Fruit fly (Drosophila melanogaster) whole organism, embryonic: ENCODE results near the gene Cow.

Experiments
- Atf-2 ChIP-seq: fragments of 200-800 bp; sonication (Bioruptor generic); optimal IDR thresholded peaks from 2 replicates; lab custom pipeline; 2016; ENCODE audit warnings: missing biosample characterization, missing genetic modification characterization
- C15 ChIP-seq: fragments of 200-800 bp; sonication (Bioruptor generic); IDR thresholded peaks from 3 replicates; pipeline ENCODE4 v1.3.6; 2022; ENCODE audit warnings: missing biosample characterization, missing genetic modification characterization
- CG12299 ChIP-seq: fragments of 200-800 bp; sonication (Bioruptor generic); optimal IDR thresholded peaks from 2 replicates; lab custom pipeline; 2018; ENCODE audit warnings: missing biosample characterization, mild to moderate bottlenecking, missing genetic modification characterization
- CG13775 ChIP-seq: fragments of 200-800 bp; sonication (Bioruptor generic); optimal IDR thresholded peaks from 3 replicates; lab custom pipeline; 2017; ENCODE audit warnings: missing biosample characterization, mild to moderate bottlenecking, missing genetic modification characterization
- CG14050 ChIP-seq: fragments of 200-800 bp; sonication (Bioruptor generic); IDR thresholded peaks from 3 replicates; pipeline ENCODE4 v1.3.6; 2022; ENCODE audit warnings: missing biosample characterization, missing genetic modification characterization
- CG14860 ChIP-seq: fragments of 200-800 bp; sonication (Bioruptor generic); IDR thresholded peaks from 3 replicates; pipeline ENCODE4 v1.3.6; 2022; ENCODE audit warnings: missing biosample characterization, missing genetic modification characterization; ENCODE audit not compliant: partially characterized antibody
- CG1602 ChIP-seq: fragments of 200-800 bp; sonication (Bioruptor generic); optimal IDR thresholded peaks from 3 replicates; lab custom pipeline; 2016; ENCODE audit warnings: missing biosample characterization, missing genetic modification characterization
- CG16863 ChIP-seq: fragments of 200-800 bp; sonication (Bioruptor generic); optimal IDR thresholded peaks from 3 replicates; lab custom pipeline; 2016; ENCODE audit warnings: missing biosample characterization, missing genetic modification characterization
- CG17912 ChIP-seq: fragments of 200-800 bp; sonication (Bioruptor generic); optimal IDR thresholded peaks from 2 replicates; lab custom pipeline; 2018; ENCODE audit warnings: missing biosample characterization, mild to moderate bottlenecking, missing genetic modification characterization
- CG18011 ChIP-seq: fragments of 200-800 bp; sonication (Bioruptor generic); optimal IDR thresholded peaks from 2 replicates; lab custom pipeline; 2017; ENCODE audit warnings: missing biosample characterization, missing genetic modification characterization, mild to moderate bottlenecking, moderate library complexity, missing genotype
- CG18262 ChIP-seq: fragments of 200-800 bp; optimal IDR thresholded peaks from 3 replicates; lab custom pipeline; 2019; ENCODE audit warnings: missing biosample characterization, mild to moderate bottlenecking, missing genetic modification characterization, moderate library complexity
- CG31388 ChIP-seq: fragments of 200-800 bp; sonication (Bioruptor generic); optimal IDR thresholded peaks from 2 replicates; lab custom pipeline; 2016; ENCODE audit warnings: missing biosample characterization, missing genetic modification characterization
- CG32767 ChIP-seq: fragments of 200-800 bp; sonication (Bioruptor generic); IDR thresholded peaks from 2 replicates; pipeline ENCODE4 v1.3.6; 2022; ENCODE audit warnings: missing biosample characterization, missing genetic modification characterization
- CG3847 ChIP-seq: fragments of 200-800 bp; sonication (Bioruptor generic); IDR thresholded peaks from 2 replicates; pipeline ENCODE4 v1.3.6; 2022; ENCODE audit warnings: missing biosample characterization, missing genetic modification characterization
- CG4282 ChIP-seq: fragments of 200-800 bp; sonication (Bioruptor generic); optimal IDR thresholded peaks from 2 replicates; lab custom pipeline; 2016; ENCODE audit warnings: missing biosample characterization, missing genetic modification characterization
- CG7271 ChIP-seq: fragments of 200-800 bp; sonication (Bioruptor generic); optimal IDR thresholded peaks from 2 replicates; lab custom pipeline; 2018; ENCODE audit warnings: missing biosample characterization, mild to moderate bottlenecking, missing genetic modification characterization, moderate library complexity
- CG9817 ChIP-seq: fragments of 200-800 bp; sonication (Bioruptor generic); optimal IDR thresholded peaks from 2 replicates; lab custom pipeline; 2018; ENCODE audit warnings: missing biosample characterization, mild to moderate bottlenecking, missing genetic modification characterization, moderate library complexity
- CG9932 ChIP-seq: fragments of 200-800 bp; sonication (Bioruptor generic); IDR thresholded peaks from 2 replicates; pipeline ENCODE4 v1.3.6; 2022; ENCODE audit warnings: missing biosample characterization, missing genetic modification characterization
- D19B ChIP-seq: fragments of 200-800 bp; sonication (Bioruptor generic); optimal IDR thresholded peaks from 2 replicates; lab custom pipeline; 2017; ENCODE audit warnings: missing biosample characterization, mild to moderate bottlenecking, missing genetic modification characterization
- E2f1 ChIP-seq: fragments of 200-800 bp; sonication (Bioruptor generic); IDR thresholded peaks from 2 replicates; pipeline ENCODE4 v1.3.6; 2022; ENCODE audit warnings: missing biosample characterization, missing genetic modification characterization
- Fer1 ChIP-seq: fragments of 200-800 bp; sonication (Bioruptor generic); optimal IDR thresholded peaks from 2 replicates; lab custom pipeline; 2017; ENCODE audit warnings: missing biosample characterization, mild to moderate bottlenecking, missing genetic modification characterization
- Hsf ChIP-seq: fragments of 200-800 bp; sonication (Bioruptor generic); optimal IDR thresholded peaks from 3 replicates; lab custom pipeline; 2016; ENCODE audit warnings: missing biosample characterization, missing genetic modification characterization
- Lpt ChIP-seq: fragments of >200 bp; optimal IDR thresholded peaks from 2 replicates; lab custom pipeline; 2018; ENCODE audit warnings: missing biosample characterization, missing genetic modification characterization
- Nf-YA ChIP-seq: fragments of 200-800 bp; sonication (Bioruptor generic); IDR thresholded peaks from 2 replicates; pipeline ENCODE4 v1.3.6; 2022; ENCODE audit warnings: missing biosample characterization, missing genetic modification characterization
- Nf-YC ChIP-seq: fragments of 200-800 bp; optimal IDR thresholded peaks from 3 replicates; lab custom pipeline; 2019; ENCODE audit warnings: missing biosample characterization, mild to moderate bottlenecking, missing genetic modification characterization, moderate library complexity
- Pdp1 ChIP-seq, 2 experiments: fragments of 200-800 bp; sonication (Bioruptor generic); optimal IDR thresholded peaks; 3 replicates each; lab custom pipeline; 2016; ENCODE audit warnings: missing biosample characterization in 2 of 2, missing genetic modification characterization in 2 of 2, mild to moderate bottlenecking in 1 of 2, moderate library complexity in 1 of 2
- Rfx ChIP-seq: fragments of 200-800 bp; sonication (Bioruptor generic); IDR thresholded peaks from 2 replicates; pipeline ENCODE4 v1.3.6; 2022; ENCODE audit warnings: missing biosample characterization, missing genetic modification characterization
- Scr ChIP-seq: fragments of 200-800 bp; sonication (Bioruptor generic); IDR thresholded peaks from 2 replicates; pipeline ENCODE4 v1.3.6; 2022; ENCODE audit warnings: missing biosample characterization, missing genetic modification characterization; ENCODE audit not compliant: partially characterized antibody
- Vsx1 ChIP-seq: fragments of 200-800 bp; sonication (Bioruptor generic); optimal IDR thresholded peaks from 2 replicates; lab custom pipeline; 2017; ENCODE audit warnings: missing biosample characterization, mild to moderate bottlenecking, missing genetic modification characterization, missing genetic modification reagents
- ash1 ChIP-seq: fragments of 200-800 bp; sonication (Bioruptor generic); optimal IDR thresholded peaks from 2 replicates; lab custom pipeline; 2018; ENCODE audit warnings: missing biosample characterization, mild to moderate bottlenecking, missing genetic modification characterization
- bowl ChIP-seq: fragments of 200-800 bp; sonication (Bioruptor generic); IDR thresholded peaks from 2 replicates; pipeline ENCODE4 v1.3.6; 2022; ENCODE audit warnings: missing biosample characterization, missing genetic modification characterization
- ci ChIP-seq: fragments of 200-800 bp; sonication (Bioruptor generic); IDR thresholded peaks from 3 replicates; pipeline ENCODE4 v1.3.6; 2022; ENCODE audit warnings: missing biosample characterization, missing genetic modification characterization
- dan ChIP-seq: fragments of 200-800 bp; sonication (Bioruptor generic); IDR thresholded peaks from 2 replicates; pipeline ENCODE4 v1.3.6; 2022; ENCODE audit warnings: missing biosample characterization, missing genetic modification characterization
- fu2 ChIP-seq: fragments of 200-800 bp; sonication (Bioruptor generic); optimal IDR thresholded peaks from 2 replicates; lab custom pipeline; 2016; ENCODE audit warnings: missing biosample characterization, missing genetic modification characterization
- gce ChIP-seq: fragments of 200-800 bp; sonication (Bioruptor generic); IDR thresholded peaks from 3 replicates; pipeline ENCODE4 v1.3.6; 2022; ENCODE audit warnings: missing biosample characterization, missing genetic modification characterization
- gt ChIP-seq: fragments of 200-800 bp; sonication (Bioruptor generic); IDR thresholded peaks from 2 replicates; pipeline ENCODE4 v1.3.6; 2022; ENCODE audit warnings: missing biosample characterization, missing genetic modification characterization
- ken ChIP-seq: fragments of 200-800 bp; sonication (Bioruptor generic); IDR thresholded peaks from 3 replicates; pipeline ENCODE4 v1.3.6; 2022; ENCODE audit warnings: missing biosample characterization, missing genetic modification characterization
- kni ChIP-seq: fragments of 200-800 bp; sonication (Bioruptor generic); optimal IDR thresholded peaks from 3 replicates; lab custom pipeline; 2017; ENCODE audit warnings: mild to moderate bottlenecking, missing biosample characterization, missing genetic modification reagents, missing genetic modification characterization
- lbe ChIP-seq: fragments of 200-800 bp; sonication (Bioruptor generic); optimal IDR thresholded peaks from 2 replicates; lab custom pipeline; 2016; ENCODE audit warnings: missing biosample characterization, mild to moderate bottlenecking, missing genetic modification characterization
- luna ChIP-seq: fragments of 200-800 bp; sonication (Bioruptor generic); optimal IDR thresholded peaks from 2 replicates; lab custom pipeline; 2016; ENCODE audit warnings: missing biosample characterization, missing genetic modification characterization
- prd ChIP-seq, 3 experiments: fragments of >200 bp in 2 of 3; fragments of 200-800 bp in 1 of 3; sonication (Bioruptor generic) in 1 of 3; optimal IDR thresholded peaks in 2 of 3; IDR thresholded peaks in 1 of 3; 2 replicates in 2 of 3; 3 replicates in 1 of 3; pipeline versions ENCODE4 v1.3.6 to Lab custom; 2017 to 2022; ENCODE audit warnings: missing biosample characterization in 1 of 3, missing genetic modification characterization in 1 of 3
- pum ChIP-seq: fragments of 200-800 bp; sonication (Bioruptor generic); optimal IDR thresholded peaks from 2 replicates; lab custom pipeline; 2016; ENCODE audit warnings: missing biosample characterization, missing genetic modification characterization
- row ChIP-seq: fragments of 200-800 bp; sonication (Bioruptor generic); IDR thresholded peaks from 3 replicates; pipeline ENCODE4 v1.3.6; 2022; ENCODE audit warnings: missing biosample characterization, missing genetic modification characterization
- run ChIP-seq: fragments of 200-800 bp; sonication (Bioruptor generic); optimal IDR thresholded peaks from 3 replicates; lab custom pipeline; 2018; ENCODE audit warnings: missing biosample characterization, mild to moderate bottlenecking, missing genetic modification characterization
- sug ChIP-seq: fragments of 200-800 bp; optimal IDR thresholded peaks from 2 replicates; lab custom pipeline; 2019; ENCODE audit warnings: missing biosample characterization, mild to moderate bottlenecking, missing genetic modification characterization, moderate library complexity
- tio ChIP-seq: fragments of 200-800 bp; sonication (Bioruptor generic); optimal IDR thresholded peaks from 2 replicates; lab custom pipeline; 2017; ENCODE audit warnings: missing biosample characterization, missing genetic modification characterization, inconsistent platforms
- toy ChIP-seq: fragments of 200-800 bp; sonication (Bioruptor generic); IDR thresholded peaks from 2 replicates; pipeline ENCODE4 v1.3.6; 2022; ENCODE audit warnings: missing biosample characterization, missing genetic modification characterization
- yki ChIP-seq: fragments of >200 bp; optimal IDR thresholded peaks from 3 replicates; lab custom pipeline; 2018

The Cow gene

dm6 chr3R:23056753-23057152, 55.8 kb downstream of the Cow start (continued):
- TF ChIP-seq Pdp1 (GFP tag; optimal IDR thresholded peaks at IDR 0.05; lab: Kevin White, UChicago): peak in 1 of 2 experiments; percentile 12
- 0 out of 2 replicates have a peak, but pooled peaks have one; percentile 19 for TF ChIP-seq Rfx (GFP tag; lab: Robert Waterston, UW)
- no peak for TF ChIP-seq Nf-YA (GFP tag; lab: Robert Waterston, UW)
- TF ChIP-seq sug: peak; percentile 55
- TF ChIP-seq CG14050: no peak
- no peak for TF ChIP-seq CG32767
- no peak for TF ChIP-seq Scr (GFP tag; lab: Robert Waterston, UW)
- TF ChIP-seq kni: no peak
- no peak for TF ChIP-seq gt
- TF ChIP-seq pum (GFP tag; lab: Kevin White, UChicago): no peak
- TF ChIP-seq CG1602 (GFP tag; lab: Kevin White, UChicago): no peak

dm6 chr3R:23056113-23056512, 56.4 kb downstream of the Cow start:
- no peak for TF ChIP-seq CG13775
- no peak for TF ChIP-seq prd (optimal IDR thresholded peaks at IDR 0.05; lab: Kevin White, UChicago)
- TF ChIP-seq prd (GFP tag; IDR thresholded peaks at IDR 0.05; lab: Robert Waterston, UW): 0 out of 3 replicates have a peak, but pooled peaks have one; percentile 4
- TF ChIP-seq tio (GFP tag; lab: Kevin White, UChicago): no peak
- TF ChIP-seq bowl (GFP tag; lab: Robert Waterston, UW): no peak
- no peak for TF ChIP-seq ash1
- TF ChIP-seq Atf-2 (GFP tag; lab: Kevin White, UChicago): no peak
- TF ChIP-seq luna (GFP tag; lab: Kevin White, UChicago): no peak
- no peak for TF ChIP-seq CG3847 (GFP tag; lab: Robert Waterston, UW)
- TF ChIP-seq, all 482 proteins: peak for 1

DNA sequence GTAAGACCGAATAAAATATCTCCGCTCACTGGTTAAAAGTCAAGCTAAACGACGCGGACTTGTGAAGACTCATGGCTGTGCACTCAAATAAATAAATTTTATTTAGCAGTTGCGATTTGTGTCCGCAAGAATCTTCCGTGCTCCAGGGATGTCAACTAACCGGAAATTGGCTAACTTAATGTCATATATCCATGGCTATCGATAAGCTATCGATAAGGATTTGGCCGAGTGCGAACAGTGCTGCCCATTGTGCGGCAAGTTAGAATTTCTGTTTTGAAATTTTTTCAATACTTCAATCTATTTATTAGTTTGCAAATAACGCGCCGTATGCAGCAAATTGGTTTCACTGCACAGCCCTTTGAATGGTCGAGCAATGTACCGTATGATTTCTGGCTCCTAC, 58.6 kb downstream of the Cow start, which contains the start of gene p53:
p53 (minus strand) TSS at position 147 of the 400 bp plus-strand sequence.
- TF ChIP-seq CG7271 (tag; lab: Kevin White, UChicago) (peak; percentile 83), E2f1 (0 out of 2 replicates have a peak, but pooled peaks have one; percentile 20), D19B (GFP tag; lab: Kevin White, UChicago) (peak; percentile 64), lbe (peak; percentile 29), dan (no peak), CG4282 (GFP tag; lab: Kevin White, UChicago) (peak; percentile 30), fu2 (peak; percentile 60), CG12299 (tag; lab: Kevin White, UChicago) (no peak), CG9817 (peak; percentile 66), Hsf (GFP tag; lab: Kevin White, UChicago) (peak; percentile 83), CG14860 (peak; percentile 63), CG18262 (peak; percentile 60), gce (GFP tag; lab: Robert Waterston, UW) (0 out of 3 replicates have a peak, but pooled peaks have one; percentile 41), Lpt (GFP tag; lab: Kevin White, UChicago) (no peak), yki (lab: Kevin White, UChicago) (no peak), CG18011 (GFP tag; lab: Kevin White, UChicago) (peak; percentile 66), Vsx1 (GFP tag; lab: Kevin White, UChicago) (peak; percentile 81), CG31388 (no peak), CG9932 (peak; percentile 75), run (no peak), C15 (0 out of 3 replicates have a peak, but pooled peaks have one; percentile 27), Nf-YA (GFP tag; lab: Robert Waterston, UW) (peak; percentile 48), ci (GFP tag; lab: Robert Waterston, UW) (peak; percentile 92), CG3847 (GFP tag; lab: Robert Waterston, UW) (peak; percentile 71), bowl (GFP tag; lab: Robert Waterston, UW) (no peak), toy (GFP tag; lab: Robert Waterston, UW) (peak; percentile 38; the same call in 1 of the 2 replicates), Fer1 (GFP tag; lab: Kevin White, UChicago) (peak; percentile 82), CG17912 (GFP tag; lab: Kevin White, UChicago) (peak; percentile 56), row (GFP tag; lab: Robert Waterston, UW) (peak; percentile 55), CG16863 (GFP tag; lab: Kevin White, UChicago) (peak; percentile 29), Nf-YC (tag; lab: Kevin White, UChicago) (peak; percentile 18), gt (no peak), ken (GFP tag; lab: Robert Waterston, UW) (peak; percentile 62; the same call in 2 of the 3 replicates)
